Fruit fly (Drosophila melanogaster): ENCODE measurements around the gene Nup160.

DNA sequence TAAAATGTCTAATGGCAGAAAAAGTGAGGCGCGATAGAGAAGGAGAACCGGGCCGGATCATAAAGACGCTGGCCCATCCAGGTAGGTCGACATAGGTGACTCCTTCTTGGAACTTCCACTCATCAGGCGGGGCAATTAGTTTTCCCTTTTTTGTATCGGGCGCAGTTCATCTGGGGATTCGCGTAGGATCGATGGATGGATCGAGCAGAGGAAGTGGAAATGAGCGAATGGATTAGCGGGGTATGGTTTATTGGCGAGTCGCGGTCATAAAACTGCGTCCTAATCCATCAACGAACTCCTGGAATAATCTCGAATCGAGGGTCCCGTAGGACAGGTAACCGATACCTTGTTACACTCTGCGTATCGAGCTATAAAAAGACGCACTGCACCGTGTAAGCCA, 48.5 kb upstream of the Nup160 start, which contains the start of gene CG43725:
- TF ChIP-seq rgr (GFP tag; optimal IDR thresholded peaks at IDR 0.05) = no peak
- no peak for TF ChIP-seq brk (GFP tag; optimal IDR thresholded peaks at IDR 0.05)
- TF ChIP-seq fru (GFP tag; optimal IDR thresholded peaks at IDR 0.05) = no peak
- no peak for TF ChIP-seq psq (GFP tag; optimal IDR thresholded peaks at IDR 0.05)
- TF ChIP-seq Dfd (GFP tag; optimal IDR thresholded peaks at IDR 0.05) = no peak
- TF ChIP-seq OdsH (GFP tag; optimal IDR thresholded peaks at IDR 0.05) = no peak
- no peak for TF ChIP-seq ey (GFP tag; optimal IDR thresholded peaks at IDR 0.05)
- TF ChIP-seq br (GFP tag; optimal IDR thresholded peaks at IDR 0.05) = no peak
- no peak for TF ChIP-seq pan (optimal IDR thresholded peaks at IDR 0.05)
- no peak for TF ChIP-seq Hr78 (GFP tag; optimal IDR thresholded peaks at IDR 0.05)
- no peak for TF ChIP-seq usp (GFP tag; optimal IDR thresholded peaks at IDR 0.05)
- TF ChIP-seq h (GFP tag; optimal IDR thresholded peaks at IDR 0.05) = no peak
- TF ChIP-seq Abd-B (GFP tag; optimal IDR thresholded peaks at IDR 0.05) = no peak
